Fruit fly (Drosophila melanogaster): ENCODE measurements around the gene CG6678.

DNA sequence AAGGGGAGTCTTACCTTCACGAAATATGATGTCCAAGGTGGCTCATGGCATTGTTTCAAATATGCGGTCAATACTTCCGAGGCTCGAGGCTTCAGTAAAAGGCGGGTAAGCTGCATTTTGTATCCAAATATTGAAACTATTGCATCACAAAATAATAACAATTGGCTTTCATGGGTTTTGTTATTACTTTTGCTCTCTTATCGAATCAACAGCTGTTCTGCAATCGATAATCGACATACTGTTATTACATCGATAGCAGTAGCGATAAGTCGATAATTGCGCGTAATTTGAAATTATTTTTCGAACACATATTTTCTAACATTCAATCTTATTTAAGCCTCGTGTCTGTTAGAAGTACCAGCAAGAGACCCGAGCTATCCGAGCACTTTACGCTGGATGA is 8.4 kb upstream of the CG6678 start, which contains the start of gene CG34148:
- no peak for TF ChIP-seq psq (optimal IDR thresholded peaks at IDR 0.05)
- TF ChIP-seq Sin3A (optimal IDR thresholded peaks at IDR 0.05): no peak
